Worm (Caenorhabditis elegans) whole organism, L2 larva: ENCODE measurements around the gene K06B9.6.
"Not testable (repeated sequence)": the region's sequence is repeated elsewhere in the genome, so short reads cannot be mapped to it uniquely, and the experiment has no call there.

ENCODE experiments used
- C34F6.9 ChIP-seq: fragments of 150-350 bp; optimal IDR thresholded peaks from 2 replicates; lab custom pipeline; 2014; ENCODE audit warnings: missing biosample characterization, missing genetic modification characterization
- F13H6.1 ChIP-seq: sonication (generic microtip); optimal IDR thresholded peaks from 2 replicates; lab custom pipeline; 2016; ENCODE audit warnings: missing genetic modification characterization, missing compliant biosample characterization
- Y55F3AM.14 ChIP-seq: fragments of 200-800 bp; sonication (Bioruptor generic); optimal IDR thresholded peaks from 2 replicates; lab custom pipeline; 2018; ENCODE audit warnings: mild to moderate bottlenecking, missing genetic modification characterization, missing compliant biosample characterization
- ZK546.5 ChIP-seq: sonication (generic microtip); optimal IDR thresholded peaks from 2 replicates; lab custom pipeline; 2017; ENCODE audit warnings: missing biosample characterization, missing genetic modification characterization
- alr-1 ChIP-seq: fragments of 150-350 bp; optimal IDR thresholded peaks from 2 replicates; lab custom pipeline; 2014; ENCODE audit warnings: missing biosample characterization, missing genetic modification characterization
- ama-1 ChIP-seq: fragments of 150-350 bp; optimal IDR thresholded peaks from 2 replicates; lab custom pipeline; 2018; ENCODE audit warnings: inconsistent platforms
- ceh-16 ChIP-seq: fragments of 150-350 bp; optimal IDR thresholded peaks from 2 replicates; lab custom pipeline; 2014; ENCODE audit warnings: missing biosample characterization, missing genetic modification characterization
- ceh-82 ChIP-seq: fragments of 150-350 bp; optimal IDR thresholded peaks from 2 replicates; lab custom pipeline; 2014; ENCODE audit warnings: missing biosample characterization, missing genetic modification characterization
- egl-27 ChIP-seq: sonication (generic microtip); optimal IDR thresholded peaks from 3 replicates; lab custom pipeline; 2017; ENCODE audit warnings: missing biosample characterization, missing genetic modification reagents, missing genetic modification characterization
- lin-11 ChIP-seq: fragments of 150-350 bp; sonication (generic microtip); optimal IDR thresholded peaks from 2 replicates; lab custom pipeline; 2014; ENCODE audit warnings: missing biosample characterization, missing genetic modification characterization, inconsistent platforms, mixed read lengths
- lin-13 ChIP-seq: fragments of 150-350 bp; optimal IDR thresholded peaks from 2 replicates; lab custom pipeline; 2014; ENCODE audit warnings: missing biosample characterization, missing genetic modification reagents, missing genetic modification characterization
- lin-39 ChIP-seq: fragments of 150-350 bp; optimal IDR thresholded peaks from 2 replicates; lab custom pipeline; 2014; ENCODE audit warnings: missing biosample characterization, missing genetic modification reagents, missing genetic modification characterization
- mab-5 ChIP-seq: fragments of 150-350 bp; optimal IDR thresholded peaks from 2 replicates; lab custom pipeline; 2014; ENCODE audit warnings: missing biosample characterization, missing genetic modification characterization
- mbf-1 ChIP-seq: sonication (generic microtip); optimal IDR thresholded peaks from 2 replicates; lab custom pipeline; 2017; ENCODE audit warnings: missing biosample characterization, missing genetic modification characterization
- mdl-1 ChIP-seq, 2 experiments: fragments of 150-350 bp in 1 of 2; sonication (generic microtip) in 1 of 2; optimal IDR thresholded peaks; 2 replicates each; lab custom pipeline; 2017; ENCODE audit warnings: missing biosample characterization in 2 of 2, missing genetic modification characterization in 2 of 2
- nhr-10 ChIP-seq: sonication (generic microtip); optimal IDR thresholded peaks from 2 replicates; lab custom pipeline; 2017; ENCODE audit warnings: missing biosample characterization, missing genetic modification characterization
- nhr-11 ChIP-seq: fragments of 150-350 bp; optimal IDR thresholded peaks from 2 replicates; lab custom pipeline; 2014; ENCODE audit warnings: missing biosample characterization, missing genetic modification characterization
- nhr-12 ChIP-seq: fragments of 150-350 bp; optimal IDR thresholded peaks from 2 replicates; lab custom pipeline; 2014; ENCODE audit warnings: missing biosample characterization, missing genetic modification characterization
- nhr-129 ChIP-seq: fragments of 150-350 bp; optimal IDR thresholded peaks from 2 replicates; lab custom pipeline; 2014; ENCODE audit warnings: missing biosample characterization, missing genetic modification characterization
- nhr-21 ChIP-seq: fragments of 150-350 bp; optimal IDR thresholded peaks from 2 replicates; lab custom pipeline; 2014; ENCODE audit warnings: missing biosample characterization, missing genetic modification characterization
- nhr-237 ChIP-seq: fragments of 150-350 bp; optimal IDR thresholded peaks from 2 replicates; lab custom pipeline; 2014; ENCODE audit warnings: missing biosample characterization, missing genetic modification characterization
- nhr-25 ChIP-seq: fragments of 150-350 bp; sonication (generic microtip); optimal IDR thresholded peaks from 3 replicates; lab custom pipeline; 2014; ENCODE audit warnings: missing biosample characterization, missing genetic modification characterization
- nhr-6 ChIP-seq: fragments of 150-350 bp; optimal IDR thresholded peaks from 2 replicates; lab custom pipeline; 2014; ENCODE audit warnings: missing biosample characterization, missing genetic modification characterization
- nhr-77 ChIP-seq: fragments of 150-350 bp; optimal IDR thresholded peaks from 2 replicates; lab custom pipeline; 2014; ENCODE audit warnings: missing biosample characterization, missing genetic modification characterization
- peb-1 ChIP-seq: fragments of 150-350 bp; optimal IDR thresholded peaks from 2 replicates; lab custom pipeline; 2014; ENCODE audit warnings: missing biosample characterization, missing genetic modification characterization
- sem-4 ChIP-seq: fragments of 150-350 bp; optimal IDR thresholded peaks from 2 replicates; lab custom pipeline; 2014; ENCODE audit warnings: missing biosample characterization, missing genetic modification reagents, missing genetic modification characterization
- sma-3 ChIP-seq: sonication (generic microtip); optimal IDR thresholded peaks from 2 replicates; lab custom pipeline; 2016; ENCODE audit warnings: missing genetic modification reagents, missing genetic modification characterization, missing compliant biosample characterization
- sma-9 ChIP-seq, 2 experiments: fragments of 150-350 bp in 1 of 2; sonication (generic microtip) in 1 of 2; optimal IDR thresholded peaks; 2 replicates each; lab custom pipeline; 2014 to 2016; ENCODE audit warnings: missing genetic modification characterization in 2 of 2, mild to moderate bottlenecking in 1 of 2, missing biosample characterization in 1 of 2, missing compliant biosample characterization in 1 of 2, missing genetic modification reagents in 1 of 2, moderate library complexity in 1 of 2
- unc-62 ChIP-seq: fragments of 150-350 bp; optimal IDR thresholded peaks from 2 replicates; lab custom pipeline; 2014; ENCODE audit warnings: missing biosample characterization, missing genetic modification reagents, missing genetic modification characterization
- zag-1 ChIP-seq: fragments of 150-350 bp; optimal IDR thresholded peaks from 2 replicates; lab custom pipeline; 2014; ENCODE audit warnings: missing biosample characterization, missing genetic modification characterization
- ztf-1 ChIP-seq: fragments of 200-800 bp; sonication (Bioruptor generic); conservative IDR thresholded peaks from 2 replicates; pipeline ENCODE4 v1.3.6; 2022; ENCODE audit warnings: missing genetic modification characterization, missing compliant biosample characterization
- ztf-4 ChIP-seq: fragments of 150-350 bp; optimal IDR thresholded peaks from 2 replicates; lab custom pipeline; 2014; ENCODE audit warnings: missing biosample characterization, missing genetic modification characterization

K06B9.6 gene

ce11 chrIV:4196729-4197128 lies at the start of gene K06B9.6:
Gene K06B9.6, minus strand, starts transcription at chrIV:4196829.
- not testable (repeated sequence) for TF ChIP-seq unc-62 (GFP tag; lab: Kevin White, UChicago); lin-11 (tag; lab: Kevin White, UChicago); nhr-12 (tag; lab: Kevin White, UChicago)

DNA sequence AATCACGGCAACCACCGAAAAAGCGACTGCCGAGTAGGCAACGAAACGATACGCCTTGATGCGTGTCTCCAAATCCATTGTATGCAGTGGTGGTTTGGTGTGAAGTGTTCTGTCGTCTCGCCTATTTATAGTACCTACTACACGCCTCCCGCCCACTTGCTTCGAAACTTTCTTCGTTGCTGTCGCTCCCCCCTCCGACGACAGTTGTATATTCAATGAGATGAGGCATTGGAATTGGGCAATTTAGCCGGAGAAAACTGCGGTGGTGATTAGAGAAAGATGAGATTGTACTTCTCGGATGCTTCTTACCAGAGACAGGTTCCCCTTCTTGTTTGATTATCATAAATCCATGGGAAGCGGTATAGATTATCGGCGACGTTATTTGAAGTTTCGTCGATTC lies 47.9 kb upstream of the K06B9.6 start, which contains the start of gene col-34:
Gene col-34 (minus strand): TSS at position 101 of the 400 bp plus-strand sequence.
- TF ChIP-seq nhr-12 (tag; lab: Kevin White, UChicago) (no peak), peb-1 (tag; lab: Kevin White, UChicago) (no peak), mbf-1 (no peak), nhr-10 (tag; lab: Kevin White, UChicago) (no peak), sma-3 (GFP tag; lab: Kevin White, UChicago) (no peak), unc-62 (GFP tag; lab: Kevin White, UChicago) (no peak), ama-1 (lab: Kevin White, UChicago) (no peak), sem-4 (no peak), nhr-25 (no peak), alr-1 (no peak), zag-1 (no peak), lin-11 (tag; lab: Kevin White, UChicago) (no peak), nhr-21 (tag; lab: Kevin White, UChicago) (no peak)

ce11 chrIV:4243830-4244406 lies 47.3 kb upstream of the K06B9.6 start:
- TF ChIP-seq alr-1 (no peak), unc-62 (GFP tag; lab: Kevin White, UChicago) (no peak), sma-3 (GFP tag; lab: Kevin White, UChicago) (no peak)

DNA sequence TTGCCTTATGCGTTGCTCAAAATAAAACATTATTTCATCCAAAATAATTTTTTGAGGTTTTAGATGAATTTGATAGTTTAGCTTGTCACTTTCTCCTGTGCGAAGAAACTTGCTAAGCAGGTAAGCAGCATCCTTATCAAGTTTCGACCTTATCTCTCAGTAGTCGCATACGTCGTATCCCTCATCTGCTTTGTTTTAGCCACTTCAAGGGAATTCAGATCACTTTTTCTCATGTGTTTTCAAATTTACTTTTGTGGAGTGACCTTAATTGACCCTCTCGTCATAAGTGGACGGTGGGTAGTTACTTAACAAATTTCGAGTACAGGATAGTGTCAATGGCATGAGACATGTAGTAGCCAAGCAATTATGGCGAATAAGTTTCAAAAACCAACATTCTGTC lies 40.0 kb upstream of the K06B9.6 start:
- TF ChIP-seq nhr-12 (tag; lab: Kevin White, UChicago) = no peak
- TF ChIP-seq ceh-16 (tag; lab: Kevin White, UChicago) = no peak
- no peak for TF ChIP-seq ztf-1 (GFP tag; lab: Robert Waterston, UW)
- peak; percentile 8 for TF ChIP-seq ama-1 (lab: Kevin White, UChicago)
- no peak for TF ChIP-seq nhr-77 (tag; lab: Kevin White, UChicago)
- TF ChIP-seq nhr-11 (tag; lab: Kevin White, UChicago) = peak; percentile 24
- no peak for TF ChIP-seq mab-5 (tag; lab: Kevin White, UChicago)
- TF ChIP-seq nhr-25 = peak; percentile 22
- TF ChIP-seq mbf-1 = no peak
- TF ChIP-seq ceh-82 (tag; lab: Kevin White, UChicago) = no peak
- no peak for TF ChIP-seq nhr-10 (tag; lab: Kevin White, UChicago)
- no peak for TF ChIP-seq lin-39
- no peak for TF ChIP-seq F13H6.1 (tag; lab: Kevin White, UChicago)
- TF ChIP-seq C34F6.9 (tag; lab: Kevin White, UChicago) = no peak
- TF ChIP-seq nhr-21 (tag; lab: Kevin White, UChicago) = peak; percentile 47

- no peak for TF ChIP-seq ZK546.5 (tag; lab: Kevin White, UChicago)
- no peak for TF ChIP-seq nhr-25
- TF ChIP-seq F13H6.1 (tag; lab: Kevin White, UChicago) = no peak
- no peak for TF ChIP-seq nhr-10 (tag; lab: Kevin White, UChicago)
- no peak for TF ChIP-seq nhr-11 (tag; lab: Kevin White, UChicago)
- no peak for TF ChIP-seq sma-3 (GFP tag; lab: Kevin White, UChicago)
- no peak for TF ChIP-seq ceh-16 (tag; lab: Kevin White, UChicago)
- TF ChIP-seq nhr-6 (tag; lab: Kevin White, UChicago) = no peak
- TF ChIP-seq lin-39 = no peak
- TF ChIP-seq nhr-237 (tag; lab: Kevin White, UChicago) = no peak
- TF ChIP-seq Y55F3AM.14 (GFP tag; lab: Kevin White, UChicago) = no peak
- no peak for TF ChIP-seq mdl-1 (tag; optimal IDR thresholded peaks at IDR 0.05; lab: Kevin White, UChicago)
- no peak for TF ChIP-seq nhr-129 (tag; lab: Kevin White, UChicago)
- TF ChIP-seq lin-13 (GFP tag; lab: Kevin White, UChicago) = no peak
- no peak for TF ChIP-seq nhr-77 (tag; lab: Kevin White, UChicago)
- no peak for TF ChIP-seq ztf-1 (GFP tag; lab: Robert Waterston, UW)
- no peak for TF ChIP-seq sma-9 (GFP tag; optimal IDR thresholded peaks at IDR 0.05; lab: Kevin White, UChicago)
- TF ChIP-seq sma-9 (tag; optimal IDR thresholded peaks at IDR 0.05; lab: Kevin White, UChicago) = no peak
- no peak for TF ChIP-seq ztf-4 (tag; lab: Kevin White, UChicago)
- TF ChIP-seq egl-27 (tag; lab: Kevin White, UChicago) = no peak
- TF ChIP-seq mab-5 (tag; lab: Kevin White, UChicago) = no peak
Measured at ce11 chrIV:4236025-4236407, 39.4 kb upstream of the K06B9.6 start.
